Worm (Caenorhabditis elegans): ENCODE data around the gene nlp-47.

- no peak for TF ChIP-seq lsy-2 (tag; optimal IDR thresholded peaks at IDR 0.05)
- TF ChIP-seq nhr-11 (tag; optimal IDR thresholded peaks at IDR 0.05): no peak
Observed at ce11 chrIV:5273385-5273784, 17.3 kb upstream of the nlp-47 start.
